Worm (Caenorhabditis elegans) whole organism, L2 larva: ENCODE results near the gene C06G4.4.

Experiments
- Y55F3AM.14 ChIP-seq: fragments of 200-800 bp; sonication (Bioruptor generic); optimal IDR thresholded peaks from 2 replicates; lab custom pipeline; 2018; ENCODE audit warnings: mild to moderate bottlenecking, missing genetic modification characterization, missing compliant biosample characterization
- ZK546.5 ChIP-seq: sonication (generic microtip); optimal IDR thresholded peaks from 2 replicates; lab custom pipeline; 2017; ENCODE audit warnings: missing biosample characterization, missing genetic modification characterization
- ama-1 ChIP-seq: fragments of 150-350 bp; optimal IDR thresholded peaks from 2 replicates; lab custom pipeline; 2018; ENCODE audit warnings: inconsistent platforms
- elt-3 ChIP-seq: sonication (generic microtip); optimal IDR thresholded peaks from 2 replicates; lab custom pipeline; 2017; ENCODE audit warnings: missing biosample characterization, missing genetic modification characterization
- lin-39 ChIP-seq: fragments of 150-350 bp; optimal IDR thresholded peaks from 2 replicates; lab custom pipeline; 2014; ENCODE audit warnings: missing biosample characterization, missing genetic modification reagents, missing genetic modification characterization
- mab-5 ChIP-seq: fragments of 150-350 bp; optimal IDR thresholded peaks from 2 replicates; lab custom pipeline; 2014; ENCODE audit warnings: missing biosample characterization, missing genetic modification characterization
- mdl-1 ChIP-seq, 2 experiments: fragments of 150-350 bp in 1 of 2; sonication (generic microtip) in 1 of 2; optimal IDR thresholded peaks; 2 replicates each; lab custom pipeline; 2017; ENCODE audit warnings: missing biosample characterization in 2 of 2, missing genetic modification characterization in 2 of 2
- skn-1 ChIP-seq: sonication (generic microtip); optimal IDR thresholded peaks from 2 replicates; lab custom pipeline; 2017; ENCODE audit warnings: missing biosample characterization, missing genetic modification characterization
- unc-62 ChIP-seq: fragments of 150-350 bp; optimal IDR thresholded peaks from 2 replicates; lab custom pipeline; 2014; ENCODE audit warnings: missing biosample characterization, missing genetic modification reagents, missing genetic modification characterization
- zag-1 ChIP-seq: fragments of 150-350 bp; optimal IDR thresholded peaks from 2 replicates; lab custom pipeline; 2014; ENCODE audit warnings: missing biosample characterization, missing genetic modification characterization
- ztf-11 ChIP-seq: sonication (generic microtip); optimal IDR thresholded peaks from 2 replicates; lab custom pipeline; 2017; ENCODE audit warnings: missing biosample characterization, missing genetic modification characterization
- ztf-4 ChIP-seq: fragments of 150-350 bp; optimal IDR thresholded peaks from 2 replicates; lab custom pipeline; 2014; ENCODE audit warnings: missing biosample characterization, missing genetic modification characterization

ce11 chrIII:7972687-7973086 is 4.9 kb downstream of the C06G4.4 start:
- TF ChIP-seq ztf-4: no peak
- no peak for TF ChIP-seq skn-1 (tag; lab: Kevin White, UChicago)
- TF ChIP-seq elt-3 (tag; lab: Kevin White, UChicago): no peak
- TF ChIP-seq ama-1: no peak
- TF ChIP-seq mab-5 (tag; lab: Kevin White, UChicago): no peak
- no peak for TF ChIP-seq ztf-11 (tag; lab: Kevin White, UChicago)
- TF ChIP-seq lin-39: no peak
- TF ChIP-seq mdl-1 (tag; optimal IDR thresholded peaks at IDR 0.05; lab: Kevin White, UChicago): no peak
- no peak for TF ChIP-seq Y55F3AM.14 (GFP tag; lab: Kevin White, UChicago)
- TF ChIP-seq unc-62 (GFP tag; lab: Kevin White, UChicago): no peak
- TF ChIP-seq zag-1 (tag; lab: Kevin White, UChicago): no peak
- no peak for TF ChIP-seq ZK546.5 (tag; lab: Kevin White, UChicago)
